Worm (Caenorhabditis elegans) whole organism, late embryonic: Measurements from ENCODE around the gene srh-136.
A peak's percentile ranks its signal among the peaks of the same experiment; 100 is the strongest.

Experiments
- C08G9.2 ChIP-seq: sonication (generic microtip); optimal IDR thresholded peaks from 2 replicates; lab custom pipeline; 2016; ENCODE audit warnings: mild to moderate bottlenecking, missing genetic modification characterization, moderate library complexity, missing compliant biosample characterization
- K09A11.1 ChIP-seq: sonication (generic microtip); optimal IDR thresholded peaks from 2 replicates; lab custom pipeline; 2017; ENCODE audit warnings: antibody characterized with exemption, mild to moderate bottlenecking, missing genetic modification characterization, missing compliant biosample characterization; ENCODE audit not compliant: insufficient read depth
- T23F11.4 ChIP-seq: fragments of 200-800 bp; sonication (Bioruptor generic); optimal IDR thresholded peaks from 2 replicates; lab custom pipeline; 2018; ENCODE audit warnings: mild to moderate bottlenecking, missing genetic modification characterization, missing compliant biosample characterization
- ahr-1 ChIP-seq: sonication (generic microtip); optimal IDR thresholded peaks from 2 replicates; lab custom pipeline; 2016; ENCODE audit warnings: missing genetic modification characterization, missing compliant biosample characterization
- ceh-2 ChIP-seq: sonication (generic microtip); optimal IDR thresholded peaks from 2 replicates; lab custom pipeline; 2016; ENCODE audit warnings: missing genotype, missing genetic modification characterization, missing compliant biosample characterization
- ceh-22 ChIP-seq: sonication (generic microtip); optimal IDR thresholded peaks from 2 replicates; lab custom pipeline; 2017; ENCODE audit warnings: missing biosample characterization, missing genetic modification characterization
- ceh-24 ChIP-seq: sonication (generic microtip); optimal IDR thresholded peaks from 2 replicates; lab custom pipeline; 2016; ENCODE audit warnings: mild to moderate bottlenecking, missing genetic modification characterization, missing compliant biosample characterization
- ceh-31 ChIP-seq: sonication (generic microtip); optimal IDR thresholded peaks from 2 replicates; lab custom pipeline; 2016; ENCODE audit warnings: missing genetic modification characterization, missing compliant biosample characterization
- ceh-45 ChIP-seq: fragments of 200-800 bp; sonication (Bioruptor generic); IDR thresholded peaks from 2 replicates; pipeline ENCODE4 v1.3.6; 2022; ENCODE audit warnings: missing genetic modification reagents, missing genetic modification characterization, missing compliant biosample characterization
- ceh-48 ChIP-seq: sonication (generic microtip); optimal IDR thresholded peaks from 2 replicates; lab custom pipeline; 2016; ENCODE audit warnings: missing genetic modification characterization, inconsistent platforms, missing compliant biosample characterization
- elt-2 ChIP-seq: sonication (generic microtip); optimal IDR thresholded peaks from 2 replicates; lab custom pipeline; 2016; ENCODE audit warnings: missing genetic modification reagents, missing genetic modification characterization, missing compliant biosample characterization
- elt-4 ChIP-seq: sonication (generic microtip); optimal IDR thresholded peaks from 2 replicates; lab custom pipeline; 2016; ENCODE audit warnings: missing genetic modification characterization, missing compliant biosample characterization
- ets-4 ChIP-seq: sonication (generic microtip); optimal IDR thresholded peaks from 2 replicates; lab custom pipeline; 2016; ENCODE audit warnings: missing genetic modification characterization, missing compliant biosample characterization
- eyg-1 ChIP-seq: sonication (generic microtip); optimal IDR thresholded peaks from 2 replicates; lab custom pipeline; 2016; ENCODE audit warnings: missing genotype, missing genetic modification characterization, missing compliant biosample characterization
- fax-1 ChIP-seq: sonication (generic microtip); optimal IDR thresholded peaks from 2 replicates; lab custom pipeline; 2016; ENCODE audit warnings: missing genotype, missing genetic modification characterization, missing compliant biosample characterization
- hlh-8 ChIP-seq: sonication (generic microtip); optimal IDR thresholded peaks from 2 replicates; lab custom pipeline; 2016; ENCODE audit warnings: missing genotype, missing genetic modification characterization, missing compliant biosample characterization
- mec-3 ChIP-seq: sonication (generic microtip); optimal IDR thresholded peaks from 2 replicates; lab custom pipeline; 2016; ENCODE audit warnings: borderline replicate concordance, missing genetic modification characterization, missing compliant biosample characterization
- nfya-1 ChIP-seq: sonication (generic microtip); optimal IDR thresholded peaks from 2 replicates; lab custom pipeline; 2017; ENCODE audit warnings: missing genetic modification characterization, mild to moderate bottlenecking, missing compliant biosample characterization, antibody characterized with exemption, moderate library complexity
- nhr-232 ChIP-seq: sonication (generic microtip); optimal IDR thresholded peaks from 2 replicates; lab custom pipeline; 2016; ENCODE audit warnings: missing genetic modification characterization, missing compliant biosample characterization
- npax-4 ChIP-seq: sonication (generic microtip); optimal IDR thresholded peaks from 2 replicates; lab custom pipeline; 2016; ENCODE audit warnings: missing genetic modification characterization, missing compliant biosample characterization
- odd-2 ChIP-seq: sonication (generic microtip); optimal IDR thresholded peaks from 2 replicates; lab custom pipeline; 2017; ENCODE audit warnings: antibody characterized with exemption, mild to moderate bottlenecking, missing genetic modification characterization, missing compliant biosample characterization
- pag-3 ChIP-seq: sonication (generic microtip); optimal IDR thresholded peaks from 2 replicates; lab custom pipeline; 2016; ENCODE audit warnings: missing compliant biosample characterization, missing genetic modification characterization, borderline replicate concordance
- pax-1 ChIP-seq: fragments of 150-350 bp; optimal IDR thresholded peaks from 2 replicates; lab custom pipeline; 2014; ENCODE audit warnings: missing biosample characterization, missing genetic modification characterization
- pha-4 ChIP-seq: fragments of 150-350 bp; optimal IDR thresholded peaks from 2 replicates; lab custom pipeline; 2018; ENCODE audit warnings: missing biosample characterization, missing genetic modification reagents, missing genetic modification characterization
- pros-1 ChIP-seq: fragments of 150-350 bp; optimal IDR thresholded peaks from 2 replicates; lab custom pipeline; 2014; ENCODE audit warnings: missing biosample characterization, missing genetic modification reagents, missing genetic modification characterization
- rnt-1 ChIP-seq: sonication (generic microtip); optimal IDR thresholded peaks from 2 replicates; lab custom pipeline; 2016; ENCODE audit warnings: missing genetic modification characterization, missing compliant biosample characterization
- sox-2 ChIP-seq: fragments of 200-800 bp; sonication (Bioruptor generic); IDR thresholded peaks from 2 replicates; pipeline ENCODE4 v1.3.6; 2022; ENCODE audit warnings: missing genetic modification reagents, missing genetic modification characterization, missing compliant biosample characterization
- tbx-2 ChIP-seq: sonication (generic microtip); optimal IDR thresholded peaks from 2 replicates; lab custom pipeline; 2016; ENCODE audit warnings: missing genetic modification characterization, missing compliant biosample characterization
- tbx-7 ChIP-seq: sonication (generic microtip); optimal IDR thresholded peaks from 2 replicates; lab custom pipeline; 2016; ENCODE audit warnings: missing genotype, missing genetic modification characterization, missing compliant biosample characterization
- unc-3 ChIP-seq, 2 experiments: fragments of 200-800 bp in 1 of 2; sonication (Bioruptor generic) in 1 of 2; sonication (generic microtip) in 1 of 2; conservative IDR thresholded peaks in 1 of 2; optimal IDR thresholded peaks in 1 of 2; 2 replicates each; pipeline versions ENCODE4 v1.3.6 to Lab custom; 2016 to 2022; ENCODE audit warnings: missing compliant biosample characterization in 2 of 2, missing genetic modification characterization in 2 of 2, missing genetic modification reagents in 1 of 2
- unc-42 ChIP-seq: sonication (generic microtip); optimal IDR thresholded peaks from 2 replicates; lab custom pipeline; 2016; ENCODE audit warnings: missing genotype, missing genetic modification characterization, missing compliant biosample characterization
- unc-86 ChIP-seq: sonication (generic microtip); optimal IDR thresholded peaks from 2 replicates; lab custom pipeline; 2016; ENCODE audit warnings: missing genetic modification characterization, missing compliant biosample characterization
- zip-5 ChIP-seq: sonication (generic microtip); optimal IDR thresholded peaks from 2 replicates; lab custom pipeline; 2016; ENCODE audit warnings: missing genetic modification characterization, missing compliant biosample characterization
- ztf-16 ChIP-seq: sonication (generic microtip); optimal IDR thresholded peaks from 2 replicates; lab custom pipeline; 2017; ENCODE audit warnings: missing genetic modification characterization, missing compliant biosample characterization

srh-136 gene

DNA sequence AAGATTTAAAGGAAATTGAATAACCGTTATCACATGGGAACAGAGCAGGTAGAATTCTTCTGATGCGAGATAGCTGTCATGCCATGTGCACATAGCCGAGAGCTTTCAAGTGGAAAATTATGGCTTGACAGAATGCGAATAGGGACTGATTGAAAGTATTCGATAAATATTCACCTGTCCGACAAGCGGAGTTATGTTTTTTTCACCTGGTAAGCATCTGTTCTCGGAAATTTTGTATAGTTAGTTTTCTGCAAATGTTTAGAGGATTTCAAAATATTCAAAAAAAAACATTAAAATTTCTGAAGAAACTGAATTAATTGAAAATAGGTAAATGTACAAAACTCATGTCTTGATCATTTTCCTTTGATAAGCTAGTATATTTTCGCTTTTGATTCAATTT, at the start of gene srh-136:
TSS of gene srh-136 (minus strand) at position 93 of the 400 bp plus-strand sequence.
- TF ChIP-seq eyg-1 (tag; lab: Kevin White, UChicago) (no peak), nfya-1 (tag; lab: Kevin White, UChicago) (no peak), ceh-45 (no peak), ceh-22 (tag; lab: Kevin White, UChicago) (no peak), tbx-2 (tag; lab: Kevin White, UChicago) (no peak), rnt-1 (tag; lab: Kevin White, UChicago) (no peak), npax-4 (tag; lab: Kevin White, UChicago) (no peak), fax-1 (tag; lab: Kevin White, UChicago) (no peak), elt-2 (tag; lab: Kevin White, UChicago) (no peak)

DNA sequence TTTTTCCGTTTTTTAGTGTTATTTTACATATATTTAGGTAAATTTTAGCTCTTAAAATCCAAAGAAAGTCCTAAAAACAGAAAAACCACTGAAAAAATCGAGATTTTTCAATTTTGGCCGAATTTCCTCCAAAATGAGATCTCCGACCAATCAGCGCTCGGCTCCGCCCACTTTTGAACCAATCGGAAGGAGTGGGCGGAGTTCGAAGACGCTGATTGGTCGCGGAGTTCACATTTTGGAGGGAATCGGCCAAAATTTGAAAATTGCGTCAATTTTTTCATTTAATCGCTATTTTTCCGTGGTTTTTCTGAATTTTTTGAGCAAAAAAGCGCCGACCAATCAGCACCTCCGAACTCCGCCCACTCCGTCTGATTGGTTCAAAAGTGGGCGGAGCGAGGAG, 43.3 kb upstream of the srh-136 start:
- TF ChIP-seq nfya-1 (tag; lab: Kevin White, UChicago) (peak; percentile 77), zip-5 (no peak)

DNA sequence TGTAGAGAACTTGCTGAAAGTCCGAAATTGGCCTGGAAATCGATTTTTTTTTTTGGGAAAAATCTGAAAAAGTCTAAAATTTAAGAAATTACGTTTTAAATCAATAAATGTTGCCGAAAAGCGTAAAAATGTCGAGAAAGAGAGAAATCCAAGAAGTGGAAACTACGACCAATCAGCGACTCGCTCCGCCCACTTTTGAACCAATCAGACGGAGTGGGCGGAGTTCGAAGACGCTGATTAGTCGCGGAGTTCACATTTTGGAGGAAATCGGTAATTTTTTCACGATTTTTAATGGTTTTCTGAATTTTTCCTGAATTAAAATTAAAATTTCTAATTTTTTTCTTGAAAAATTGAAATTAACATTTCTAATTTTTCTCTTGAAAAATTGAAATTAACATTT, 42.3 kb upstream of the srh-136 start:
- TF ChIP-seq sox-2 (GFP tag; lab: Robert Waterston, UW) (no peak), nfya-1 (tag; lab: Kevin White, UChicago) (peak; percentile 83)

DNA sequence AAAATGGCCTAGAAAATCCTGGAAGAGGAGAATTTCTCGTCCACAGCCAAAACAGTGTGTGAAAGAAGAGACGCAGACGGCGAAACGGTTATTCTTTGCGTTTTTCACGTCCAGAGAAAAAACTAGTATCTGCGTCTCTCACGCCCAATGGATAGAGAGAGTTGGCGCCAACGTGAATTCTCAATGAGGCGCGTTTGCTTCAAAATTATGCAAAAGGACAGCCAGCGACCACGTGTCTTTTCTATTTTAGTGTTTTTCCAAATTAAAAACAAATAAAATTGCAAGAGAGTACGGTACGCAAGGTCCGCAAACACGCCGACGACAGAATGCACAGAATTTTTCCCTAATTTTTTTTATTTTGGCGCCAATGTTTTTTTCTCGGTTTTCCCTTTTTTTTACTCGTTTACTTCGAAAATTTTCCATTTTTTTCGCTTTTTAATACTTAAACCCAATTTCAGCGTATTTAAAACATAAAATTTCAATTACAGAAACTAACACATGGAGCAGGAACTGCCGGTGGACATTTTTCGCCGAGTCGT, 40.6 kb upstream of the srh-136 start, which contains the start of gene Y32B12B.2:
TSS of gene Y32B12B.2 (plus strand) at position 489 of the 539 bp plus-strand sequence.
- TF ChIP-seq pros-1 (tag; lab: Kevin White, UChicago): no peak
- no peak for TF ChIP-seq unc-86 (tag; lab: Kevin White, UChicago)
- peak; percentile 1 for TF ChIP-seq ets-4
- no peak for TF ChIP-seq hlh-8 (tag; lab: Kevin White, UChicago)
- TF ChIP-seq nhr-232 (tag; lab: Kevin White, UChicago): no peak
- peak; percentile 31 for TF ChIP-seq C08G9.2 (tag; lab: Kevin White, UChicago)
- no peak for TF ChIP-seq pha-4
- peak; percentile 28 for TF ChIP-seq unc-42 (tag; lab: Kevin White, UChicago)
- no peak for TF ChIP-seq ceh-24 (tag; lab: Kevin White, UChicago)
- TF ChIP-seq elt-4 (tag; lab: Kevin White, UChicago): no peak
- peak; percentile 25 for TF ChIP-seq ceh-31 (tag; lab: Kevin White, UChicago)
- TF ChIP-seq tbx-7 (tag; lab: Kevin White, UChicago): peak; percentile 7
- TF ChIP-seq pag-3 (tag; lab: Kevin White, UChicago): no peak
- no peak for TF ChIP-seq unc-3 (GFP tag; conservative IDR thresholded peaks at IDR 0.05; lab: Robert Waterston, UW)
- TF ChIP-seq unc-3 (tag; optimal IDR thresholded peaks at IDR 0.05; lab: Kevin White, UChicago): no peak
- peak; percentile 1 for TF ChIP-seq ceh-2 (tag; lab: Kevin White, UChicago)
- no peak for TF ChIP-seq ceh-48 (tag; lab: Kevin White, UChicago)
- no peak for TF ChIP-seq T23F11.4 (GFP tag; lab: Kevin White, UChicago)

DNA sequence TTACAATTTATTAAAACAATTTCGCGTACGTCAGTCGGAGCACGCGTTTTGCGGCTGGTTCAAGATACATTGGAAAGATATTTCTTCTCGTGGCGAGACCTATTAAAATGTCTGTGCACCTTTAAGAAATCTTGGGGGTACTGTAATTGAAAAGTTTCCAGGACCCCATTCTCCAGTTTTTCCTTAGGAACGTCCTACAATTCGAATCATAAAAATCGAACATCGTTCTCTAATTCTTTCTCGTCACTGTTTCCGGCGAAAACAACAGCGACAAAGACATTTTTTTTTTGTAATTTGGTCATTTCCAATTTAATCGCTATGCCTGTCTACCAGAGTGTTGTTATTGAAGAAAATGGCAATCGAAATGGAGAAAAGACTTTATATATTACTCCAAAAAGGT, 39.3 kb upstream of the srh-136 start, which contains the start of gene Y32B12B.1:
TSS of gene Y32B12B.1 (plus strand) at position 301 of the 400 bp plus-strand sequence.
- TF ChIP-seq C08G9.2 (tag; lab: Kevin White, UChicago) (no peak), K09A11.1 (tag; lab: Kevin White, UChicago) (no peak), pax-1 (no peak)

DNA sequence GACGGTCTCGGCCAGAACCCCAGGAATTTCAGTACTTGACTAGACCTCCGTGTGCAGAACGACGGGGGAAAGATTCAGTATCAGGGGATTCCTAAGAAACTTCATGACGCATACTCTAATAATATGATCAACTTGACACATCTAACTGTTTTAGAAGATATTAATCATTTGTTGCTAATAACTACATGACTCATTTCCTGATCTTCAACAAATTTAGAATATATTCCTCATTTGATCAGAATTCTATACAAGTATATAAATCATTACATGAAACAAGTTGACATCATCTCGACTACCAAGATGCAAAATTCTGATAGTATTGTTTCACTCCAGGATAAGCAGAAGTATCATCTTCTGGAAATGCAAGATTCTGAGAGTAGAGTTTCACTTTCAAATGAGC, 37.8 kb upstream of the srh-136 start, which contains the start of gene Y32B12B.8:
TSS of gene Y32B12B.8 (plus strand) at position 301 of the 400 bp plus-strand sequence.
- no peak for TF ChIP-seq ahr-1 (tag; lab: Kevin White, UChicago)
- no peak for TF ChIP-seq odd-2 (tag; lab: Kevin White, UChicago)
- no peak for TF ChIP-seq pag-3 (tag; lab: Kevin White, UChicago)
- TF ChIP-seq pros-1 (tag; lab: Kevin White, UChicago): no peak
- no peak for TF ChIP-seq mec-3 (tag; lab: Kevin White, UChicago)
- TF ChIP-seq ztf-16 (tag; lab: Kevin White, UChicago): no peak
